Fruit fly (Drosophila melanogaster) whole organism: Measurements from ENCODE around the gene CG31548.

Source experiments
- CG8478 ChIP-seq: fragments of >200 bp; optimal IDR thresholded peaks from 2 replicates; lab custom pipeline; 2018; ENCODE audit warnings: inconsistent platforms
- Dll ChIP-seq: fragments of >200 bp; optimal IDR thresholded peaks from 2 replicates; lab custom pipeline; 2017
- EcR ChIP-seq, 2 experiments: fragments of >200 bp; optimal IDR thresholded peaks; 2 replicates each; lab custom pipeline; 2017; ENCODE audit warnings: missing biosample characterization in 2 of 2, missing genetic modification characterization in 2 of 2, missing genetic modification reagents in 2 of 2
- pan ChIP-seq: fragments of >200 bp; optimal IDR thresholded peaks from 2 replicates; lab custom pipeline; 2017
- psq ChIP-seq: fragments of >200 bp; optimal IDR thresholded peaks from 2 replicates; lab custom pipeline; 2017
- usp ChIP-seq: fragments of >200 bp; optimal IDR thresholded peaks from 2 replicates; lab custom pipeline; 2017; ENCODE audit warnings: missing biosample characterization, missing genetic modification characterization, mixed read lengths

dm6 chr3R:5587863-5588519 lies 48.7 kb downstream of the CG31548 start, which contains the start of gene CG2926:
- no peak for TF ChIP-seq EcR (GFP tag; optimal IDR thresholded peaks at IDR 0.05; lab: Kevin White, UChicago)
- TF ChIP-seq usp: no peak
- no peak for TF ChIP-seq pan (lab: Kevin White, UChicago)
- no peak for TF ChIP-seq psq (lab: Kevin White, UChicago)
- no peak for TF ChIP-seq CG8478 (lab: Kevin White, UChicago)
- no peak for TF ChIP-seq Dll (lab: Kevin White, UChicago)
